Fruit fly (Drosophila melanogaster): ENCODE measurements around the gene glec.

glec gene

DNA sequence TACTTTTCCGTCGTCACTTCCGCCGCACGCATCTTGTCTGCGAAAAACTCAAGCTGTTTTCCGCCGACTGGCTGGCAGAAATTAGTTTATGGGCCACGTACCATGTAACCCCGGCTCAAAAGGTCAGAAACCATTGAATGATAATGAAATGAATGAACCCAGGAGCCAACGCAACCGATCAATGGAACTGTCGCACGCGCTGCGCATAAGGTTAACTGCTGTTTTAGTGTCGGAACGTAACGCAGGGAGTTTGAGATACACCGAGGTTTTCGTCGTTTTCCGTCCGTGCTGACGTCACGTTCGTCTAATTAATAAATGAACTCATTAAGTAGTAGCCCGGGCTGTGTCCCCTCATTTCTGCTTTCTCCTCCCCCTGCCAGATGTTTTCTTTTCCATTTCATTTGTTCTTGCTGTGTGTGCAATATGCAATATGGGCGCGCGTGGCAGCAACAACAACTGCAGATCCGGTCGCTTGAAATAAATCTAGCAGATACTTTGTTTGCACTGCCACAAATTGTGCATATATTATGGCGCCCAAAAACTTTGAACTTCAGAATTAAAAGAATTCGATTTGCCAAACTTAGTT lies 2.3 kb upstream of the glec start:
- TF ChIP-seq foxo (GFP tag; optimal IDR thresholded peaks at IDR 0.05), result no peak
- no peak for TF ChIP-seq Abd-B (GFP tag; optimal IDR thresholded peaks at IDR 0.05)
- no peak for TF ChIP-seq Myc (optimal IDR thresholded peaks at IDR 0.05)
- TF ChIP-seq Jra (GFP tag; optimal IDR thresholded peaks at IDR 0.05), result no peak

DNA sequence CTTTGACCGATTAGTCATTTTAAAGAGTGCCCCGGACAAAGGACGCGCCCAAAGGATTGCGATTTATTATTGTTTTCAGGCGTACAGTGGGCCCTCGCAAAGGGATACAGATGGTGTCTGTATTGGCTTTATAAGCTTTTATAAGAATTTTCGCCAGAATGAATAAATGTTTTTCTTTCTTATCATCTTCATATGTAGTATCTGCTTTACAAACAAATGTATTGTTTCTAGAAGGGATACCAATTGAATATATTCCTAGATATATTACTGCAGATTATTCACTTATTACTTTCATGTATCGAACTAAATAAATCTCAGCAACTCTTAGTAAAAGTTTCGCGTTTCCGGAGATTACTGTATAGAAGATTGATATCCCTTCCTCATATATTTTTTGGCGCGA lies 1.4 kb upstream of the glec start:
- TF ChIP-seq Vsx2 (GFP tag; optimal IDR thresholded peaks at IDR 0.05; ENCODE audit: partially characterized antibody) (no peak), N (GFP tag; optimal IDR thresholded peaks at IDR 0.05) (no peak), OdsH (GFP tag; optimal IDR thresholded peaks at IDR 0.05) (peak; percentile 6), fru (GFP tag; optimal IDR thresholded peaks at IDR 0.05) (peak; percentile 36), HLH106 (tag; optimal IDR thresholded peaks at IDR 0.05) (peak; percentile 28), dmrt93B (GFP tag; optimal IDR thresholded peaks at IDR 0.05) (no peak), CrebA (GFP tag; optimal IDR thresholded peaks at IDR 0.05; ENCODE audit: borderline replicate concordance) (no peak), woc (GFP tag; optimal IDR thresholded peaks at IDR 0.05) (peak; percentile 17), lola (GFP tag; optimal IDR thresholded peaks at IDR 0.05) (no peak), Hr83 (GFP tag; optimal IDR thresholded peaks at IDR 0.05; ENCODE audit: poor library complexity, severe bottlenecking) (no peak), sv (GFP tag; optimal IDR thresholded peaks at IDR 0.05) (no peak), CG32264 (GFP tag; optimal IDR thresholded peaks at IDR 0.05) (no peak), brk (GFP tag; optimal IDR thresholded peaks at IDR 0.05) (no peak), dl (GFP tag; optimal IDR thresholded peaks at IDR 0.05; ENCODE audit: insufficient read depth in 1 of 2, partially characterized antibody in 2 of 2) (no peak), Sp1 (GFP tag; optimal IDR thresholded peaks at IDR 0.05) (peak; percentile 11), Hnf4 (GFP tag; optimal IDR thresholded peaks at IDR 0.05) (no peak), ey (GFP tag; optimal IDR thresholded peaks at IDR 0.05) (peak; percentile 6), psq (GFP tag; optimal IDR thresholded peaks at IDR 0.05) (peak; percentile 7), foxo (GFP tag; optimal IDR thresholded peaks at IDR 0.05) (peak in 1 of 2 experiments; percentile 26), h (GFP tag; optimal IDR thresholded peaks at IDR 0.05) (peak; percentile 13), Myc (optimal IDR thresholded peaks at IDR 0.05) (no peak)

DNA sequence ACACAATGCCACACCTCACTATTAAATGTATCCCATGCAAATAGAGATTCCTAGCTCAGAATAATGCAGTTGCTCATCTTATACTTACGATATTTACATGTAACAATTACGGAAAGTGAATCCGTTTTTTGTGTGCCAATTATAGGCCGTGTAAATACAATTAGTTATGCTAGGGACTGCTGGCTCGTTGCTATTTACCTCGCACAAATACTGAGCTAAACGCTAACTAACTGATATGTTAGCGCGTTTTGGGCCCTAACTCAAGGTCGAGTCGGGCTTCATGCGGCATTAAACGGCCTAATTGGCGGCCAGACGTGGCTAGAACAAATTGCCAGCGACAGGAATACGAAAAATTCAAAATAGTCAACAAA lies 792 bp upstream of the glec start:
- TF ChIP-seq rgr (GFP tag; optimal IDR thresholded peaks at IDR 0.05), result no peak
- TF ChIP-seq sage (GFP tag; optimal IDR thresholded peaks at IDR 0.05), result no peak
- no peak for TF ChIP-seq Hr83 (GFP tag; optimal IDR thresholded peaks at IDR 0.05; ENCODE audit: poor library complexity, severe bottlenecking)

DNA sequence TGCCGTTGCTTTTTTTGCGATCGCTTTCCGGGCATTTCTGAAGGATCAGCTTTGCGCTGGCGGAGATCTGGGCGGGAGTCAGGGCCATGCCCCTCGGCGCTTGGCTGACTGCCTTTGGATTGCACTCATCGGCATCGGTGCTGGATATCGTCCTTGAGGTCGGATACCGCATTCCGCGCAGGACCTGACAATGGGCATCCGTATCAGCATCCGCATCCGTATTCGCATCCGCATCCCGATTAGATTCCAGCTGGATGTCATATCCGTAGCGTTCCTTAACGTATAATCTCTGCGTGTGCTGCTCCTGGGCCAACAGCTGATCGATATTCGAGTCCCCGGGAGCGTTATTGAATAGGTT lies 618 bp downstream of the glec start:
- TF ChIP-seq tai (GFP tag; optimal IDR thresholded peaks at IDR 0.05), result no peak
- no peak for TF ChIP-seq Abd-B (GFP tag; optimal IDR thresholded peaks at IDR 0.05)
- no peak for TF ChIP-seq Rel (GFP tag; optimal IDR thresholded peaks at IDR 0.05)
- TF ChIP-seq Rel (tag; optimal IDR thresholded peaks at IDR 0.05), result no peak
- no peak for TF ChIP-seq h (GFP tag; optimal IDR thresholded peaks at IDR 0.05)
- no peak for TF ChIP-seq dmrt93B (GFP tag; optimal IDR thresholded peaks at IDR 0.05)
- TF ChIP-seq br (GFP tag; optimal IDR thresholded peaks at IDR 0.05), result no peak
- TF ChIP-seq foxo (GFP tag; optimal IDR thresholded peaks at IDR 0.05), result no peak
- no peak for TF ChIP-seq dl (GFP tag; optimal IDR thresholded peaks at IDR 0.05; ENCODE audit: insufficient read depth in 1 of 2, partially characterized antibody in 2 of 2)
- no peak for TF ChIP-seq sv (GFP tag; optimal IDR thresholded peaks at IDR 0.05)

DNA sequence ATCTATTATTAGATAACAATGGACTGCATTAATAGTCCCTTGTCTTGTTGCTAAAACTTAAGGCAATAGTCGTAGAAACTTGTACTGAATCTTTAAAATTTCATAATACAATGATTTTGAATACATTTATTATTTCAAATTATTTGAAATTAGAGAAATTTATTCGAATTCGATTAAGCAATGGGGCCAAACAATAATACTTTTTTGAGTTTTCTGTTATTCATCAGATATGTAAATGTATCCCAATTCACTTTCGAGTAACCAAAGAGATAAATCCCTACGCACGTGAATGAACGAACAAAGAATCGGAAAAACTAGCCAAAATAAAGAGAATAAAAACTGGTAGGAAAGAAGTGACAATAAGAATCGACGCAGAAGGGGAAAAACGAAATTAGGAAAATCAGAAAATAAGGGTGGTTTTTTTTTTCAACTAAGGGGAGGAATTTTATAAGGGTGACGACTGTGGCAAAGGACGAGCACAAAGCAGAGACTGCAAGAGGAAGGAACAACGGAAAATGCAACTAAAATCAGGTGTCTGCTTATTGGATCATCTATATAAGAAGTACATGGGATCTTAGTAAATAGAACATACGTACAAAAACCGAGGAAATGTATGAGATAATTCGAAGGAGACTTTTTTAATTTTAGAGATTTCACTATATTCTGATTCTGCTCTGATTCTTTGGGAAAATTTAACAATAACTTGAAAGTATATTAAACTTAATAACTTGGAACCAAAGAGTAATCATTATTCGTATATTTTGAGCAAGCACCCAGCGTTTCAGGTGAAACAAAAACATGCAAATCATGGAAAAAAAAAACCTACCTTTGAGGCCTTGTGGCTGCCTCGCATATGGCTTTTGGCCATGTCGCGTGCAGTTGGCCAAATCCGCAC lies 1.2 kb downstream of the glec start:
- TF ChIP-seq br (GFP tag; optimal IDR thresholded peaks at IDR 0.05), result no peak
- peak; percentile 37 for TF ChIP-seq psq (GFP tag; optimal IDR thresholded peaks at IDR 0.05)

Data from whole organism, wandering third instar larva.